Worm (Caenorhabditis elegans) whole organism, L3 larva: Measurements from ENCODE around the gene M04B2.2.

Source experiments
- egl-27 ChIP-seq: sonication (generic microtip); optimal IDR thresholded peaks from 4 replicates; lab custom pipeline; 2017; ENCODE audit warnings: missing biosample characterization, missing genetic modification reagents, missing genetic modification characterization
- skn-1 ChIP-seq: fragments of 150-350 bp; optimal IDR thresholded peaks from 2 replicates; lab custom pipeline; 2014; ENCODE audit warnings: missing biosample characterization, missing genetic modification characterization
- snpc-4 ChIP-seq: fragments of 150-350 bp; optimal IDR thresholded peaks from 2 replicates; lab custom pipeline; 2014; ENCODE audit warnings: missing biosample characterization, missing genetic modification characterization
- unc-39 ChIP-seq: sonication (generic microtip); optimal IDR thresholded peaks from 4 replicates; lab custom pipeline; 2017; ENCODE audit warnings: missing biosample characterization, missing genetic modification characterization
- ztf-4 ChIP-seq: fragments of 150-350 bp; optimal IDR thresholded peaks from 2 replicates; lab custom pipeline; 2014; ENCODE audit warnings: missing biosample characterization, missing genetic modification characterization

DNA sequence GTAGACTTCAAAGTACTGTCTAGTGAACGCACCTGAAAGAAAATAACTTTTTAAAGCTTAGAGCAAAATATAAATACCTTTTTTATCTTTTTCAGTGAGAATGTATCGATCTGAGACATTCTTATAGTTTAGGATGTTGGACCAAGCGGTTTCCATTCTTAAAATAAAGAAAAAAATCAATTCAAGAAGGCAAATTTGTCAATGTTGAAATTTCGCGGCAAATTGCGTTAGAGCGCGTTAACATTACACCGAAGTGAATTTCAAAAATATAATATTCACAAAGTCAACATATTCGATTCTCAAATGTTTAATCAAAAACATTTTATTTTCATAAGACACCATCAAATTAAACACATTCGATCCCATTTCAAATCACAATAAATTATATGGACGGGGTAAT, 33.8 kb downstream of the M04B2.2 start, which contains the start of gene F12F6.7:
- TF ChIP-seq snpc-4 (tag; lab: Kevin White, UChicago) = no peak
- no peak for TF ChIP-seq unc-39 (tag; lab: Kevin White, UChicago)
- TF ChIP-seq ztf-4 (tag; lab: Kevin White, UChicago) = no peak
- TF ChIP-seq egl-27 (tag; lab: Kevin White, UChicago) = no peak
- TF ChIP-seq skn-1 (tag; lab: Kevin White, UChicago) = no peak
